Worm (Caenorhabditis elegans): ENCODE data around the gene F47B8.2.
"Not testable (repeated sequence)": the region's sequence is repeated elsewhere in the genome, so short reads cannot be mapped to it uniquely, and the experiment has no call there.

DNA sequence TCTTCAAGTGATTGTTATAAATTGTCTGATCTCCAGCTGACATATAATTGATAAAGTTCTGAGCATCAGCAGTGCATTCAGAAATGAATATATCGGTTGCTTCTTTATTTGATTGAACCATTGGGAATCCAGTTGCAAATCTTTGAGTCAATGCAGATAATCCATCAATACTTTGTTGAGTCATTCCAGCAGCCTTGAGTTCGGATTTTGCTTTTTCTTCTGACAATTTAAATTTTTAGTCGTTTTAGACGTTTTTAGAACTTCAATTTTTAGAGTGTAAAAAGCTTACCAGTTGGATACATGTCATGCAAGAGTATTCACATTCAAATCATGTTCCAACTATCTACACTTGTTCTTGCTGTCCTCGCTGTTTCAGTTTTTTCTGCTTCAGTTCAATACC lies 6.8 kb downstream of the F47B8.2 start, which contains the start of gene F14D7.14:
- not testable (repeated sequence) for TF ChIP-seq him-1, dao-5, W03F9.2 (tag; optimal IDR thresholded peaks at IDR 0.05)

All from whole organism, L4/young adult.